Comparison of ENCODE assay signal across 1 fruit fly cellular context in genomic region chr3L:1379741-1380465, dm6.
TF ChIP-seq lines count a peak whose summit lies in the region.

No protein-coding gene starts in this region.

TF ChIP-seq in whole organism, embryonic, 481 proteins besides CTCF, POLR2A, EP300 and RAD21 (continued from another document):
- TF ChIP-seq CG6791 (GFP tag; IDR thresholded peaks at IDR 0.05; lab: Robert Waterston, UW; ENCODE audit: partially characterized antibody) (peak; percentile 76), bbx (GFP tag; IDR thresholded peaks at IDR 0.05; lab: Robert Waterston, UW; ENCODE audit: partially characterized antibody) (peak; percentile 50; the same call in 1 of the 2 replicates), chm (GFP tag; IDR thresholded peaks at IDR 0.05; lab: Robert Waterston, UW) (peak; percentile 8; the same call in 1 of the 2 replicates), Bgb (GFP tag; IDR thresholded peaks at IDR 0.05; lab: Robert Waterston, UW; ENCODE audit: partially characterized antibody) (peak; percentile 44; the same call in 1 of the 2 replicates), knrl (GFP tag; IDR thresholded peaks at IDR 0.05; lab: Robert Waterston, UW; ENCODE audit: partially characterized antibody) (peak; percentile 50; the same call in 2 of the 3 replicates), sens (GFP tag; lab: Kevin White, UChicago) (peak; percentile 16), CG18262 (tag; optimal IDR thresholded peaks at IDR 0.05; lab: Kevin White, UChicago) (no peak), hb (GFP tag; IDR thresholded peaks at IDR 0.05; lab: Robert Waterston, UW; ENCODE audit: partially characterized antibody) (0 out of 3 replicates have a peak, but pooled peaks have one; percentile 42), CG10267 (tag; optimal IDR thresholded peaks at IDR 0.05; lab: Kevin White, UChicago) (peak; percentile 24), lov (optimal IDR thresholded peaks at IDR 0.05; lab: Kevin White, UChicago) (no peak), lov (GFP tag; IDR thresholded peaks at IDR 0.05; lab: Robert Waterston, UW) (no peak), CG10959 (GFP tag; IDR thresholded peaks at IDR 0.05; lab: Robert Waterston, UW) (no peak), Atf3 (GFP tag; optimal IDR thresholded peaks at IDR 0.05; lab: Kevin White, UChicago) (no peak), Ets97D (GFP tag; optimal IDR thresholded peaks at IDR 0.05; lab: Kevin White, UChicago) (no peak), CG13287 (GFP tag; IDR thresholded peaks at IDR 0.05; lab: Robert Waterston, UW; ENCODE audit: partially characterized antibody) (peak; percentile 30)
